Worm (Caenorhabditis elegans) whole organism, young adult: ENCODE measurements around the gene Y46G5A.28.

Experiments
- bed-2 ChIP-seq: fragments of 200-800 bp; sonication (Bioruptor generic); IDR thresholded peaks from 2 replicates; pipeline ENCODE4 v1.3.6; 2022; ENCODE audit warnings: missing genetic modification reagents, missing genetic modification characterization, missing compliant biosample characterization
- die-1 ChIP-seq: sonication (generic microtip); optimal IDR thresholded peaks from 2 replicates; lab custom pipeline; 2016; ENCODE audit warnings: missing genotype, mild to moderate bottlenecking, missing genetic modification characterization, missing compliant biosample characterization
- lin-26 ChIP-seq: fragments of 200-800 bp; sonication (Bioruptor generic); IDR thresholded peaks from 2 replicates; pipeline ENCODE4 v1.3.6; 2022; ENCODE audit warnings: missing genetic modification reagents, missing genetic modification characterization, missing compliant biosample characterization
- zfh-2 ChIP-seq: fragments of 200-800 bp; sonication (Bioruptor generic); conservative IDR thresholded peaks from 2 replicates; pipeline ENCODE4 v1.3.6; 2022; ENCODE audit warnings: missing genetic modification reagents, missing genetic modification characterization, missing compliant biosample characterization

DNA sequence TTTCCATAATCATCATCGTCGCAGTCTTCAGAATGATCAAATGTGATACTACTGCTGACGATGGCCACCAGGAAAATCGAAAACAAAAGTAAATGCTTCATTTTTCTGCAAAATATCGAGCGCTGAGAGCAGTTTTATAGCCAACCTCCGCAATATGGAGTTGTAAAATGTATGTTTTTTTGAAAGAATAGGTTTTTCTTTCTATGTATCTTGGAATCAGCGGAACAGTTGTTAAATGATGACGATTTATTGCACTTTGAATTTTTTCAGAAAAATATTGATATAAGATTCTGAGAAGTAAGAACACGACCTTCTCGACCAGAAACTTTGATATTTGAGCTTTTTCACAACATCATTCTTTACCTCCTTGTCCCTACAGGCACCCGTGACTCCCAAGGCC is 21.4 kb upstream of the Y46G5A.28 start, which contains the start of gene Y46G5A.23:
- no peak for TF ChIP-seq zfh-2
- TF ChIP-seq lin-26 = no peak
- TF ChIP-seq die-1 (tag; lab: Kevin White, UChicago) = no peak
- TF ChIP-seq bed-2 (GFP tag; lab: Robert Waterston, UW) = no peak
